Worm (Caenorhabditis elegans): ENCODE measurements around the gene cox-10.

DNA sequence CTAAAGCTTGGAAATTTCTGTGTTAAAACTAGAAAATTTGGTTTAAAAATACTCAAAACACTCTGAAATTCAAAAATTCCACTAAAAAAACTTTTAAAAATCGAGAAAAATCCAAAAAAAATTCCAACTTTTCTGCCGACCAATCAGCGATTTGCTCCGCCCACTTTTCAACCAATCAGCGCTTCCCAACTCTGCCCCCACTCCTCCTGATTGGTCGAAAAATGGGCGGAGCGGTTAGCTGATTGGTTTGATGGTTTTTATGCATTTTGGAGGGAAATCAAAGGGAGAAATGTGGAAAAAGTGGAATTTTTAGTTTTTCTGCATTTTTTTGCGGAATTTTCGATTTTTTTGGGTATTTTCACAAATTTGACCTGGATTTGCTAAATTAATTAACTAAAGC lies 42.3 kb downstream of the cox-10 start:
- TF ChIP-seq pha-4 (tag; optimal IDR thresholded peaks at IDR 0.05) (no peak), dve-1 (tag; optimal IDR thresholded peaks at IDR 0.05) (no peak)
